Fruit fly (Drosophila melanogaster): ENCODE results near the gene CG16812.

dm6 chr2L:13222225-13222648 is at the start of gene CG16812, which contains the start of gene Ski6:
- TF ChIP-seq psq (optimal IDR thresholded peaks at IDR 0.05) (no peak), pan (optimal IDR thresholded peaks at IDR 0.05) (no peak), usp (GFP tag; optimal IDR thresholded peaks at IDR 0.05) (no peak), CG8478 (optimal IDR thresholded peaks at IDR 0.05) (no peak), EcR (GFP tag; optimal IDR thresholded peaks at IDR 0.05) (no peak)

All from whole organism.